Fruit fly (Drosophila melanogaster) whole organism, prepupa: Measurements from ENCODE around the gene CG17819.
A peak's percentile ranks its signal among the peaks of the same experiment; 100 is the strongest.

Experiments used
- CG10631 ChIP-seq: fragments of 200-800 bp; sonication (Bioruptor generic); optimal IDR thresholded peaks from 2 replicates; lab custom pipeline; 2016; ENCODE audit warnings: missing biosample characterization, missing genetic modification characterization
- CG10669 ChIP-seq: fragments of 200-800 bp; sonication (Bioruptor generic); optimal IDR thresholded peaks from 3 replicates; lab custom pipeline; 2018; ENCODE audit warnings: missing biosample characterization, mild to moderate bottlenecking, missing genetic modification characterization, moderate library complexity
- CG11294 ChIP-seq: fragments of 200-800 bp; sonication (Bioruptor generic); IDR thresholded peaks from 2 replicates; pipeline ENCODE4 v1.3.6; 2022; ENCODE audit warnings: missing biosample characterization, missing genetic modification characterization
- CG11762 ChIP-seq: fragments of 200-800 bp; sonication (Bioruptor generic); optimal IDR thresholded peaks from 3 replicates; lab custom pipeline; 2016; ENCODE audit warnings: missing biosample characterization, missing genetic modification characterization; ENCODE audit not compliant: insufficient read depth
- CG15336 ChIP-seq: fragments of 200-800 bp; sonication (Bioruptor generic); IDR thresholded peaks from 2 replicates; pipeline ENCODE4 v1.3.6; 2022; ENCODE audit warnings: missing biosample characterization, missing genetic modification characterization
- CG1621 ChIP-seq: fragments of 200-800 bp; sonication (Bioruptor generic); optimal IDR thresholded peaks from 3 replicates; lab custom pipeline; 2018; ENCODE audit warnings: missing biosample characterization, mild to moderate bottlenecking, missing genetic modification characterization
- CG32006 ChIP-seq: fragments of 200-800 bp; sonication (Bioruptor generic); optimal IDR thresholded peaks from 3 replicates; lab custom pipeline; 2017; ENCODE audit warnings: missing biosample characterization, mild to moderate bottlenecking, missing genetic modification characterization
- CG34406 ChIP-seq: fragments of 200-800 bp; sonication (Bioruptor generic); optimal IDR thresholded peaks from 3 replicates; lab custom pipeline; 2016; ENCODE audit warnings: missing biosample characterization, missing genetic modification characterization
- CG3919 ChIP-seq: fragments of 200-800 bp; sonication (Bioruptor generic); optimal IDR thresholded peaks from 3 replicates; lab custom pipeline; 2016; ENCODE audit warnings: missing biosample characterization, missing genetic modification characterization
- CG4318 ChIP-seq: fragments of 200-800 bp; sonication (Bioruptor generic); optimal IDR thresholded peaks from 3 replicates; lab custom pipeline; 2017; ENCODE audit warnings: missing biosample characterization, mild to moderate bottlenecking, missing genetic modification characterization
- CG6163 ChIP-seq: fragments of 200-800 bp; sonication (Bioruptor generic); IDR thresholded peaks from 3 replicates; pipeline ENCODE4 v1.3.6; 2022; ENCODE audit warnings: missing biosample characterization, missing genetic modification characterization
- CG6276 ChIP-seq: fragments of 200-800 bp; sonication (Bioruptor generic); optimal IDR thresholded peaks from 2 replicates; lab custom pipeline; 2017; ENCODE audit warnings: missing biosample characterization, mild to moderate bottlenecking, missing genetic modification characterization
- CG6792 ChIP-seq: fragments of 200-800 bp; sonication (Bioruptor generic); optimal IDR thresholded peaks from 3 replicates; lab custom pipeline; 2016; ENCODE audit warnings: missing biosample characterization, missing genetic modification characterization
- CG6808 ChIP-seq: fragments of 200-800 bp; sonication (Bioruptor generic); optimal IDR thresholded peaks from 3 replicates; lab custom pipeline; 2017; ENCODE audit warnings: missing biosample characterization, missing genetic modification characterization, mild to moderate bottlenecking, moderate library complexity, missing genetic modification reagents
- CG7368 ChIP-seq: fragments of 200-800 bp; sonication (Bioruptor generic); optimal IDR thresholded peaks from 3 replicates; lab custom pipeline; 2016; ENCODE audit warnings: missing biosample characterization, missing genetic modification characterization
- CG8119 ChIP-seq: fragments of 200-800 bp; sonication (Bioruptor generic); IDR thresholded peaks from 3 replicates; pipeline ENCODE4 v1.3.6; 2022; ENCODE audit warnings: missing biosample characterization, missing genetic modification characterization
- CG8319 ChIP-seq: fragments of 200-800 bp; sonication (Bioruptor generic); optimal IDR thresholded peaks from 3 replicates; lab custom pipeline; 2016; ENCODE audit warnings: missing biosample characterization, missing genetic modification characterization
- CG8632 ChIP-seq: fragments of 200-800 bp; sonication (Bioruptor generic); optimal IDR thresholded peaks from 3 replicates; lab custom pipeline; 2016; ENCODE audit warnings: missing biosample characterization, missing genetic modification characterization
- Eip75B ChIP-seq: fragments of 200-800 bp; sonication (Bioruptor generic); optimal IDR thresholded peaks from 3 replicates; lab custom pipeline; 2016; ENCODE audit warnings: missing biosample characterization, missing genetic modification characterization
- Eip78C ChIP-seq: fragments of 200-800 bp; sonication (Bioruptor generic); peaks from one replicate; lab custom pipeline; 2016; ENCODE audit warnings: missing biosample characterization, missing genetic modification characterization
- Hr38 ChIP-seq: sonication (Bioruptor generic); optimal IDR thresholded peaks from 2 replicates; lab custom pipeline; 2016; ENCODE audit warnings: missing biosample characterization, missing genetic modification characterization
- Hr4 ChIP-seq: fragments of 200-800 bp; sonication (Bioruptor generic); optimal IDR thresholded peaks from 3 replicates; lab custom pipeline; 2016; ENCODE audit warnings: missing biosample characterization, missing genetic modification characterization
- Met ChIP-seq: fragments of 200-800 bp; sonication (Bioruptor generic); optimal IDR thresholded peaks from 3 replicates; lab custom pipeline; 2016; ENCODE audit warnings: missing biosample characterization, missing genetic modification characterization
- Smox ChIP-seq: fragments of 200-800 bp; sonication (Bioruptor generic); optimal IDR thresholded peaks from 3 replicates; lab custom pipeline; 2016; ENCODE audit warnings: missing biosample characterization, missing genetic modification characterization
- Sox102F ChIP-seq: fragments of 200-800 bp; sonication (Bioruptor generic); optimal IDR thresholded peaks from 2 replicates; lab custom pipeline; 2016; ENCODE audit warnings: missing biosample characterization, mild to moderate bottlenecking, missing genetic modification characterization
- achi ChIP-seq: fragments of 200-800 bp; sonication (Bioruptor generic); optimal IDR thresholded peaks from 3 replicates; lab custom pipeline; 2016; ENCODE audit warnings: missing biosample characterization, missing genetic modification characterization
- acj6 ChIP-seq: fragments of 200-800 bp; sonication (Bioruptor generic); optimal IDR thresholded peaks from 3 replicates; lab custom pipeline; 2016; ENCODE audit warnings: missing biosample characterization, missing genetic modification characterization
- dsx ChIP-seq: fragments of 200-800 bp; optimal IDR thresholded peaks from 3 replicates; lab custom pipeline; 2019; ENCODE audit warnings: missing biosample characterization, mild to moderate bottlenecking, missing genetic modification characterization, moderate library complexity; ENCODE audit not compliant: poor library complexity, severe bottlenecking
- eg ChIP-seq: fragments of 200-800 bp; sonication (Bioruptor generic); IDR thresholded peaks from 3 replicates; pipeline ENCODE4 v1.3.6; 2022; ENCODE audit warnings: missing biosample characterization, missing genetic modification characterization
- fd59A ChIP-seq: fragments of 200-800 bp; sonication (Bioruptor generic); optimal IDR thresholded peaks from 2 replicates; lab custom pipeline; 2017; ENCODE audit warnings: missing biosample characterization, mild to moderate bottlenecking, missing genetic modification characterization, missing genetic modification reagents
- fd85E ChIP-seq: fragments of 200-800 bp; sonication (Bioruptor generic); optimal IDR thresholded peaks from 3 replicates; lab custom pipeline; 2016; ENCODE audit warnings: missing biosample characterization, missing genetic modification characterization
- lz ChIP-seq: fragments of 200-800 bp; sonication (Bioruptor generic); optimal IDR thresholded peaks from 3 replicates; lab custom pipeline; 2016; ENCODE audit warnings: missing biosample characterization, missing genetic modification characterization
- pdm3 ChIP-seq: fragments of 200-800 bp; sonication (Bioruptor generic); optimal IDR thresholded peaks from 3 replicates; lab custom pipeline; 2016; ENCODE audit warnings: missing biosample characterization, missing genetic modification characterization
- salr ChIP-seq, 2 experiments: fragments of 200-800 bp; sonication (Bioruptor generic); optimal IDR thresholded peaks; 3 replicates each; lab custom pipeline; 2016 to 2018; ENCODE audit warnings: missing biosample characterization in 2 of 2, missing genetic modification characterization in 2 of 2, mild to moderate bottlenecking in 1 of 2
- spab ChIP-seq: fragments of 200-800 bp; sonication (Bioruptor generic); optimal IDR thresholded peaks from 2 replicates; lab custom pipeline; 2017; ENCODE audit warnings: missing biosample characterization, mild to moderate bottlenecking, missing genetic modification characterization, missing genetic modification reagents
- ss ChIP-seq, 2 experiments: fragments of 200-800 bp; sonication (Bioruptor generic); optimal IDR thresholded peaks; 2 replicates in 1 of 2; 3 replicates in 1 of 2; lab custom pipeline; 2017 to 2018; ENCODE audit warnings: mild to moderate bottlenecking in 2 of 2, missing biosample characterization in 2 of 2, missing genetic modification characterization in 2 of 2, moderate library complexity in 1 of 2
- svp ChIP-seq: fragments of 200-800 bp; sonication (Bioruptor generic); peaks from one replicate; lab custom pipeline; 2016; ENCODE audit warnings: missing biosample characterization, missing genetic modification characterization
- topi ChIP-seq: fragments of 200-800 bp; sonication (Bioruptor generic); optimal IDR thresholded peaks from 3 replicates; lab custom pipeline; 2016; ENCODE audit warnings: missing biosample characterization, missing genetic modification characterization
- vri ChIP-seq: fragments of 200-800 bp; sonication (Bioruptor generic); optimal IDR thresholded peaks from 3 replicates; lab custom pipeline; 2016; ENCODE audit warnings: missing biosample characterization, mild to moderate bottlenecking, missing genetic modification characterization

The CG17819 gene

dm6 chr3R:21913447-21913846 is 28.1 kb upstream of the CG17819 start, which contains the start of gene Qsox2:
TSS of gene Qsox2 (plus strand) at chr3R:21913747.
- TF ChIP-seq vri (GFP tag; lab: Kevin White, UChicago) (no peak), topi (GFP tag; lab: Kevin White, UChicago) (no peak), fd59A (GFP tag; lab: Kevin White, UChicago) (no peak), dsx (peak; percentile 43), ss (GFP tag; optimal IDR thresholded peaks at IDR 0.05; lab: Kevin White, UChicago) (peak in 1 of 2 experiments; percentile 11), svp (peak; percentile 19)

DNA sequence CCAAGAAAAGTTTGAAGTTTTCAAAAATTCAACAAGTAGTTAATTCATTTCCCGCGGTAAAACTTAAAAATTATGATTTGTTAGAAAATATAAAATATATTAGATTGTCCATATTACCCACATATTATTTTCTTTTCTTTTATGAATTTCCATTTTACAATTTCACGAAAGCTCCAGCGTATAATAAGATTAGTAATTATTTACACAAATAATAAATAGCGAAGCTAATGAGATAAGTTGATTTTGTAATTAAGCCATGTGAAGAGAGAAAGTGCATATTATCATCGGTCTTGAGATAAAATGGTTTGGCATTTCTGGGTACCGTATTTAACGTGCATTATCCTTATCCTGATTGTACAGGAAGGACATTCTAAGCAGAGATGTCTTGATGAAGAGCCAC is 26.2 kb upstream of the CG17819 start, which contains the start of gene Qsox3:
Gene Qsox3, plus strand, starts transcription at position 301 of the 400 bp plus-strand sequence.
- TF ChIP-seq Hr38 (no peak), CG8119 (GFP tag; lab: Robert Waterston, UW) (no peak), CG8632 (GFP tag; lab: Kevin White, UChicago) (no peak), CG1621 (tag; lab: Kevin White, UChicago) (no peak), CG8319 (GFP tag; lab: Kevin White, UChicago) (no peak), Met (GFP tag; lab: Kevin White, UChicago) (no peak), CG11762 (no peak), CG6276 (GFP tag; lab: Kevin White, UChicago) (no peak), pdm3 (GFP tag; lab: Kevin White, UChicago) (no peak), topi (GFP tag; lab: Kevin White, UChicago) (no peak), Eip75B (GFP tag; lab: Kevin White, UChicago) (no peak), CG6792 (no peak), CG34406 (GFP tag; lab: Kevin White, UChicago) (no peak), Hr4 (GFP tag; lab: Kevin White, UChicago) (no peak), CG6808 (GFP tag; lab: Kevin White, UChicago) (no peak), spab (no peak), acj6 (GFP tag; lab: Kevin White, UChicago) (no peak), CG4318 (GFP tag; lab: Kevin White, UChicago) (no peak), Sox102F (GFP tag; lab: Kevin White, UChicago) (no peak), CG15336 (GFP tag; lab: Robert Waterston, UW) (no peak)

DNA sequence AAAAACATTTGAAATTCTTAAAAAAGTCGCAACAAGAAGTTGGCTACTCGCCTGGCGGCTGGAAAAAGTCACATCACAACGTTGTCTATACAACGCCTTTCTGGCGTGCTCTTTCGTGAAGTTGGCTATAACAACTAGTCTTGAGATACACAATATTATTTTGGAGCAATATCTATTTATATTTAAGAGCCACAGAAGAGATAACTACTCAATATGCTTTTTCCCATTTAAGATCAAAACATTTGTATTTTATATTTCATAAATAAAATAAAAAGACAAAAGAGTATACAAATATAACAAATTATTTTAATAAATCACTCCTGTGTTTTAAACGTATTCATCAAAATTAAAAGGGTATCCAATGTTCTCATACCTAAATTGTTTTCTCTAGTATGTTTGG is 21.5 kb upstream of the CG17819 start:
- TF ChIP-seq CG6276 (GFP tag; lab: Kevin White, UChicago) (no peak), CG6163 (GFP tag; lab: Robert Waterston, UW) (no peak), CG3919 (GFP tag; lab: Kevin White, UChicago) (no peak), CG10631 (GFP tag; lab: Kevin White, UChicago) (peak; percentile 6), salr (GFP tag; optimal IDR thresholded peaks at IDR 0.05; lab: Kevin White, UChicago) (peak in 1 of 2 experiments; percentile 23), CG11294 (no peak), CG10669 (GFP tag; lab: Kevin White, UChicago) (no peak), CG4318 (GFP tag; lab: Kevin White, UChicago) (no peak), topi (GFP tag; lab: Kevin White, UChicago) (no peak), lz (no peak), Sox102F (GFP tag; lab: Kevin White, UChicago) (no peak), ss (GFP tag; optimal IDR thresholded peaks at IDR 0.05; lab: Kevin White, UChicago) (no peak), CG32006 (GFP tag; lab: Kevin White, UChicago) (peak; percentile 52), Smox (GFP tag; lab: Kevin White, UChicago) (no peak), vri (GFP tag; lab: Kevin White, UChicago) (no peak), achi (GFP tag; lab: Kevin White, UChicago) (peak; percentile 10), Hr4 (GFP tag; lab: Kevin White, UChicago) (no peak), Eip78C (peak; percentile 33), CG8119 (GFP tag; lab: Robert Waterston, UW) (peak; percentile 46; the same call in 2 of the 3 replicates), CG7368 (no peak), eg (no peak), fd85E (GFP tag; lab: Kevin White, UChicago) (no peak)
